Worm (Caenorhabditis elegans): ENCODE results near the gene mec-4.

DNA sequence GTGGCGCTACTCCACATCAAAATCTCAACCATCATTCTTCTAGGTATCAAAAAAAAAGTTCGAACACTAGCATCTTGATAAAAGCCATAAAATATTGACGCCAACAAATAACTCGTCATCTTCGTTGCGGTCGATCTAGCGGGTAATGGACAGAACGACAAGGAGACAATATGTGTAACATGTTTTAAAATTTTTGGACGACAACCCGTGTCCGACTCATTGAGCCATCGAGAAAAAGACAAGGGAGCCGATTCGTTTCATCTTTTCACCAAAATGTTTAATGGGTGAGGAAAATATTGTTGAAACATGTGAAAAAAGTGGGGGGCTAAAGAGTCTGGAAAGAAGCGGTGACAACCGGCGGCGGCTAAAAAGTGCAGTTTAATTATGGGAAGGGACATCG is 14.6 kb upstream of the mec-4 start:
- TF ChIP-seq him-1 (tag; optimal IDR thresholded peaks at IDR 0.05) (no peak), dao-5 (tag; optimal IDR thresholded peaks at IDR 0.05) (no peak)
